Worm (Caenorhabditis elegans): ENCODE measurements around the gene F46C8.3.

DNA sequence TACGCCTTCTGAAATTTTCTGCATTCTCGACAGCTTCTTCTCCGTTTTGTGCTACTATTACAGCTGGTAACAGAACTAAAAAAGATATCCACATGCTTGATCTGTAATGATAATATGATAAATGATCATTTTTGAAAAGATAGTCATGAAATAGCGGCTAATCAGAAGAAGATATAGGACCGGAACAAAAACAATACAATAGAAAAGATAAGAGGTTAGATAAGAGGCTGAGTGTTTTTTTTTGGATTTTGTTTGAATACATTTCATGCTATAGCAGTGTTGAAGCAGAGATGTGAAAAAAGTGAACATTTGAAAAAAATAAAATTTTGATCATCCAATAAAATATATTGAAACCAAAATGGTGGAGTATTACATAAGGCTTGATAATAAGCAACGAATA lies 29.0 kb downstream of the F46C8.3 start, which contains the start of gene F46C8.8:
- TF ChIP-seq ztf-29 (GFP tag; IDR thresholded peaks at IDR 0.05) (no peak), T22C8.4 (GFP tag; IDR thresholded peaks at IDR 0.05) (no peak), tab-1 (GFP tag; IDR thresholded peaks at IDR 0.05) (no peak)

All from whole organism, midembryonic.